Worm (Caenorhabditis elegans): Measurements from ENCODE around the gene fbxb-105.

The fbxb-105 gene

ce11 chrII:2764664-2765063 is 6.0 kb downstream of the fbxb-105 start, which contains the start of gene fbxb-108:
Gene fbxb-108, plus strand, starts transcription at chrII:2764964.
- no peak for TF ChIP-seq ztf-18 (tag; optimal IDR thresholded peaks at IDR 0.05)
- TF ChIP-seq B0019.2 (GFP tag; conservative IDR thresholded peaks at IDR 0.05), result no peak
- TF ChIP-seq snpc-3.4 (tag; optimal IDR thresholded peaks at IDR 0.05), result no peak
- TF ChIP-seq nhr-120 (GFP tag; IDR thresholded peaks at IDR 0.05), result no peak
- TF ChIP-seq rcor-1 (GFP tag; IDR thresholded peaks at IDR 0.05), result no peak
- TF ChIP-seq F57C9.4 (tag; optimal IDR thresholded peaks at IDR 0.05), result no peak
- no peak for TF ChIP-seq aptf-3 (GFP tag; IDR thresholded peaks at IDR 0.05)
- no peak for TF ChIP-seq hsf-1 (GFP tag; IDR thresholded peaks at IDR 0.05)
- TF ChIP-seq nfyb-1 (GFP tag; IDR thresholded peaks at IDR 0.05), result no peak

DNA sequence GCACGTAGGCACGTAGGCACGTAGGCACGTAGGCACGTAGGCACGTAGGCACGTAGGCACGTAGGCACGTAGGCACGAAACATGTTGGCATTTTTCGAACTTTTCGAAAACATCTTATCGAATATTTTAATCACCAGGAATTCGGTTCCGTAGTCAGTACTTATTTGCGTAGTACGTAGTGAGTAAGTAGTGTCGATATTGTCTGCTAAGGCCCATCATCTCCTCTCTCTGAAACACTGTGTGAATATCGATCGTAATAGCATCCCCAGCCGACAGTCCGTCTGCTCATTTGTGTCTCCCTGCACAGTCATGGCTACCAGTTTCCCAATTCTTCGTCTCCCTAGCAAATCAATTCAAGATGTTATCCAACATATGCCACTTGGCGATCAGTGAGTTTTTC is 8.6 kb downstream of the fbxb-105 start, which contains the start of gene fbxb-106:
Gene fbxb-106 (plus strand): TSS at position 301 of the 400 bp plus-strand sequence.
- TF ChIP-seq pbrm-1 (GFP tag; IDR thresholded peaks at IDR 0.05), result no peak
- TF ChIP-seq nhr-27 (tag; optimal IDR thresholded peaks at IDR 0.05), result no peak
- TF ChIP-seq nhr-179 (tag; optimal IDR thresholded peaks at IDR 0.05), result no peak
- TF ChIP-seq B0019.2 (GFP tag; conservative IDR thresholded peaks at IDR 0.05), result no peak
- no peak for TF ChIP-seq ceh-100 (GFP tag; IDR thresholded peaks at IDR 0.05)
- no peak for TF ChIP-seq nfyb-1 (GFP tag; IDR thresholded peaks at IDR 0.05)
- no peak for TF ChIP-seq F55B11.4 (tag; optimal IDR thresholded peaks at IDR 0.05; ENCODE audit: borderline replicate concordance, insufficient read depth)
- TF ChIP-seq madf-3 (GFP tag; IDR thresholded peaks at IDR 0.05), result no peak
- TF ChIP-seq T26A5.8 (tag; optimal IDR thresholded peaks at IDR 0.05), result no peak
- no peak for TF ChIP-seq cebp-2 (GFP tag; IDR thresholded peaks at IDR 0.05)
- no peak for TF ChIP-seq Y67H2A.10 (GFP tag; conservative IDR thresholded peaks at IDR 0.05)
- TF ChIP-seq him-1 (tag; optimal IDR thresholded peaks at IDR 0.05), result no peak
- no peak for TF ChIP-seq F57C9.4 (tag; optimal IDR thresholded peaks at IDR 0.05)
- no peak for TF ChIP-seq ccch-3 (GFP tag; optimal IDR thresholded peaks at IDR 0.05)
- no peak for TF ChIP-seq B0261.1 (tag; optimal IDR thresholded peaks at IDR 0.05)
- TF ChIP-seq F57A8.1 (GFP tag; optimal IDR thresholded peaks at IDR 0.05), result no peak
- TF ChIP-seq sdz-38 (tag; optimal IDR thresholded peaks at IDR 0.05), result no peak

- TF ChIP-seq F55B11.4 (tag; optimal IDR thresholded peaks at IDR 0.05; ENCODE audit: borderline replicate concordance, insufficient read depth), result no peak
- TF ChIP-seq F57C9.4 (tag; optimal IDR thresholded peaks at IDR 0.05), result no peak
- TF ChIP-seq dpl-1 (GFP tag; optimal IDR thresholded peaks at IDR 0.05), result no peak
- TF ChIP-seq unc-130 (GFP tag; optimal IDR thresholded peaks at IDR 0.05), result no peak
- TF ChIP-seq Y95B8A.8 (GFP tag; IDR thresholded peaks at IDR 0.05), result no peak
- no peak for TF ChIP-seq hmg-20 (GFP tag; IDR thresholded peaks at IDR 0.05)
- no peak for TF ChIP-seq egrh-3 (GFP tag; IDR thresholded peaks at IDR 0.05)
- TF ChIP-seq ekl-4 (GFP tag; IDR thresholded peaks at IDR 0.05), result no peak
- TF ChIP-seq ccch-3 (GFP tag; optimal IDR thresholded peaks at IDR 0.05), result no peak
- TF ChIP-seq F52B5.7 (tag; optimal IDR thresholded peaks at IDR 0.05), result no peak
- TF ChIP-seq mcd-1 (GFP tag; IDR thresholded peaks at IDR 0.05), result no peak
- no peak for TF ChIP-seq ztf-28 (GFP tag; IDR thresholded peaks at IDR 0.05)
- no peak for TF ChIP-seq F33H1.4 (GFP tag; IDR thresholded peaks at IDR 0.05)
- no peak for TF ChIP-seq ets-4 (GFP tag; optimal IDR thresholded peaks at IDR 0.05)
- no peak for TF ChIP-seq lin-35 (GFP tag; optimal IDR thresholded peaks at IDR 0.05)
- no peak for TF ChIP-seq F49E8.2 (tag; optimal IDR thresholded peaks at IDR 0.05; ENCODE audit: insufficient read depth)
- no peak for TF ChIP-seq tlf-1 (GFP tag; optimal IDR thresholded peaks at IDR 0.05)
These were observed 12.2 kb downstream of the fbxb-105 start, which contains the start of gene fbxb-107 for ce11 chrII:2758476-2758875. Gene fbxb-107, plus strand, starts transcription at chrII:2758772.
